Fruit fly (Drosophila melanogaster) whole organism, pupa: ENCODE data around the gene Cpr65Ax1.

Experiments used
- CG10348 ChIP-seq: fragments of 200-800 bp; sonication (Bioruptor generic); IDR thresholded peaks from 2 replicates; pipeline ENCODE4 v1.3.6; 2022; ENCODE audit warnings: missing biosample characterization, missing genetic modification characterization
- CG12605 ChIP-seq: fragments of 200-800 bp; sonication (Bioruptor generic); IDR thresholded peaks from 2 replicates; pipeline ENCODE4 v1.3.6; 2022; ENCODE audit warnings: missing biosample characterization, missing genetic modification characterization
- CG13204 ChIP-seq: fragments of 200-800 bp; sonication (Bioruptor generic); optimal IDR thresholded peaks from 2 replicates; lab custom pipeline; 2018; ENCODE audit warnings: missing biosample characterization, mild to moderate bottlenecking, missing genetic modification characterization, moderate library complexity
- CG14655 ChIP-seq: fragments of 200-800 bp; sonication (Bioruptor generic); optimal IDR thresholded peaks from 3 replicates; lab custom pipeline; 2017; ENCODE audit warnings: mild to moderate bottlenecking, missing biosample characterization, missing genetic modification reagents, missing genetic modification characterization
- CG15710 ChIP-seq: fragments of 200-800 bp; sonication (Bioruptor generic); optimal IDR thresholded peaks from 2 replicates; lab custom pipeline; 2018; ENCODE audit warnings: missing biosample characterization, mild to moderate bottlenecking, missing genetic modification characterization, moderate library complexity
- CG17806 ChIP-seq: fragments of 200-800 bp; sonication (Bioruptor generic); optimal IDR thresholded peaks from 2 replicates; lab custom pipeline; 2018; ENCODE audit warnings: missing biosample characterization, mild to moderate bottlenecking, missing genetic modification characterization, moderate library complexity
- CG32121 ChIP-seq: fragments of 200-800 bp; sonication (Bioruptor generic); IDR thresholded peaks from 2 replicates; pipeline ENCODE4 v1.3.6; 2022; ENCODE audit warnings: missing biosample characterization, missing genetic modification characterization
- CG34367 ChIP-seq: fragments of 200-800 bp; sonication (Bioruptor generic); optimal IDR thresholded peaks from 2 replicates; lab custom pipeline; 2018; ENCODE audit warnings: missing biosample characterization, mild to moderate bottlenecking, missing genetic modification characterization
- CG4496 ChIP-seq: fragments of 200-800 bp; sonication (Bioruptor generic); IDR thresholded peaks from 3 replicates; pipeline ENCODE4 v1.3.6; 2022; ENCODE audit warnings: missing biosample characterization, missing genetic modification characterization
- CG8159 ChIP-seq: fragments of 200-800 bp; sonication (Bioruptor generic); optimal IDR thresholded peaks from 3 replicates; lab custom pipeline; 2018; ENCODE audit warnings: missing biosample characterization, mild to moderate bottlenecking, missing genetic modification characterization, moderate library complexity
- CG8301 ChIP-seq: fragments of 200-800 bp; sonication (Bioruptor generic); optimal IDR thresholded peaks from 2 replicates; lab custom pipeline; 2018; ENCODE audit warnings: missing biosample characterization, mild to moderate bottlenecking, missing genetic modification characterization
- CG9948 ChIP-seq: fragments of 200-800 bp; sonication (Bioruptor generic); optimal IDR thresholded peaks from 2 replicates; lab custom pipeline; 2018; ENCODE audit warnings: missing biosample characterization, mild to moderate bottlenecking, missing genetic modification characterization, moderate library complexity
- D1 ChIP-seq: fragments of 200-800 bp; sonication (Bioruptor generic); optimal IDR thresholded peaks from 2 replicates; lab custom pipeline; 2018; ENCODE audit warnings: missing biosample characterization, mild to moderate bottlenecking, missing genetic modification characterization, moderate library complexity
- Ets98B ChIP-seq: fragments of 200-800 bp; sonication (Bioruptor generic); IDR thresholded peaks from 2 replicates; pipeline ENCODE4 v1.3.6; 2022; ENCODE audit warnings: missing biosample characterization, missing genetic modification characterization
- Pif1A ChIP-seq: fragments of 200-800 bp; sonication (Bioruptor generic); optimal IDR thresholded peaks from 3 replicates; lab custom pipeline; 2016; ENCODE audit warnings: missing biosample characterization, missing genetic modification characterization
- Pif1B ChIP-seq: fragments of 200-800 bp; sonication (Bioruptor generic); optimal IDR thresholded peaks from 3 replicates; lab custom pipeline; 2016; ENCODE audit warnings: missing biosample characterization, missing genetic modification characterization
- Snoo ChIP-seq: fragments of 200-800 bp; sonication (Bioruptor generic); optimal IDR thresholded peaks from 3 replicates; lab custom pipeline; 2017; ENCODE audit warnings: missing biosample characterization, mild to moderate bottlenecking, missing genetic modification characterization, inconsistent platforms
- fd96Ca ChIP-seq: fragments of 200-800 bp; sonication (Bioruptor generic); IDR thresholded peaks from 3 replicates; pipeline ENCODE4 v1.3.6; 2022; ENCODE audit warnings: missing biosample characterization, missing genetic modification characterization
- gl ChIP-seq: fragments of 200-800 bp; sonication (Bioruptor generic); optimal IDR thresholded peaks from 2 replicates; lab custom pipeline; 2018; ENCODE audit warnings: missing biosample characterization, mild to moderate bottlenecking, missing genetic modification characterization
- rn ChIP-seq: fragments of 200-800 bp; sonication (Bioruptor generic); IDR thresholded peaks from 2 replicates; pipeline ENCODE4 v1.3.6; 2022; ENCODE audit warnings: missing biosample characterization, missing genetic modification characterization

The Cpr65Ax1 gene

dm6 chr3L:6181776-6182175 lies 34.0 kb upstream of the Cpr65Ax1 start, which contains the start of gene CG10274:
TSS of gene CG10274 (minus strand) at chr3L:6181829.
- TF ChIP-seq CG32121 (GFP tag; lab: Robert Waterston, UW) (peak; percentile 17; the same call in 1 of the 2 replicates), rn (no peak), CG10348 (GFP tag; lab: Robert Waterston, UW) (no peak), CG8301 (no peak), D1 (tag; lab: Kevin White, UChicago) (no peak), CG4496 (GFP tag; lab: Robert Waterston, UW) (peak; percentile 59; the same call in 2 of the 3 replicates), CG12605 (GFP tag; lab: Robert Waterston, UW) (no peak), CG34367 (no peak), CG15710 (peak; percentile 72), CG8159 (tag; lab: Kevin White, UChicago) (no peak), CG14655 (GFP tag; lab: Kevin White, UChicago) (no peak), Ets98B (no peak), CG17806 (peak; percentile 40), CG9948 (tag; lab: Kevin White, UChicago) (peak; percentile 52)

dm6 chr3L:6173826-6174255 lies 26.1 kb upstream of the Cpr65Ax1 start, which contains the start of the genes fmt and CG7376:
TSS of gene fmt (minus strand) at chr3L:6173880.
TSS of gene CG7376 (plus strand) at chr3L:6174248.
- TF ChIP-seq CG15710: no peak
- TF ChIP-seq CG9948 (tag; lab: Kevin White, UChicago): peak; percentile 45
- TF ChIP-seq Snoo (tag; lab: Kevin White, UChicago): no peak
- no peak for TF ChIP-seq CG17806
- TF ChIP-seq CG34367: no peak

- no peak for TF ChIP-seq Ets98B
- TF ChIP-seq, all 21 proteins: peak for 0
Measured at dm6 chr3L:6162483-6163128, 14.8 kb upstream of the Cpr65Ax1 start, which contains the start of gene Prdm13. TSS of gene Prdm13 (plus strand) at chr3L:6163127.

dm6 chr3L:6161997-6162396 lies 14.2 kb upstream of the Cpr65Ax1 start:
- TF ChIP-seq CG15710 (no peak), Ets98B (no peak), CG32121 (GFP tag; lab: Robert Waterston, UW) (no peak), Snoo (tag; lab: Kevin White, UChicago) (no peak), Pif1B (GFP tag; lab: Kevin White, UChicago) (no peak), rn (no peak), gl (tag; lab: Kevin White, UChicago) (no peak)

- TF ChIP-seq CG8301 (no peak), CG15710 (no peak), CG9948 (tag; lab: Kevin White, UChicago) (no peak), CG13204 (GFP tag; lab: Kevin White, UChicago) (no peak), Pif1A (GFP tag; lab: Kevin White, UChicago) (no peak), fd96Ca (GFP tag; lab: Robert Waterston, UW) (no peak), Ets98B (no peak), Pif1B (GFP tag; lab: Kevin White, UChicago) (no peak), CG4496 (GFP tag; lab: Robert Waterston, UW) (no peak), CG34367 (no peak), CG17806 (no peak), gl (tag; lab: Kevin White, UChicago) (no peak)
Measured at dm6 chr3L:6160514-6160913, 12.7 kb upstream of the Cpr65Ax1 start, which contains the start of gene Cpr65Az. TSS of gene Cpr65Az (plus strand) at chr3L:6160814.

- TF ChIP-seq CG9948 (tag; lab: Kevin White, UChicago) (no peak), Snoo (tag; lab: Kevin White, UChicago) (no peak), CG4496 (GFP tag; lab: Robert Waterston, UW) (no peak), gl (tag; lab: Kevin White, UChicago) (no peak), CG15710 (no peak), Ets98B (no peak), rn (no peak), CG13204 (GFP tag; lab: Kevin White, UChicago) (no peak), CG8159 (tag; lab: Kevin White, UChicago) (no peak), Pif1A (GFP tag; lab: Kevin White, UChicago) (no peak)
Measured at dm6 chr3L:6159863-6160262, 12.1 kb upstream of the Cpr65Ax1 start.

- no peak for TF ChIP-seq CG14655 (GFP tag; lab: Kevin White, UChicago)
- TF ChIP-seq CG34367: no peak
- no peak for TF ChIP-seq D1 (tag; lab: Kevin White, UChicago)
- TF ChIP-seq CG8301: no peak
- TF ChIP-seq CG15710: no peak
- no peak for TF ChIP-seq CG8159 (tag; lab: Kevin White, UChicago)
- TF ChIP-seq CG17806: no peak
- no peak for TF ChIP-seq CG9948 (tag; lab: Kevin White, UChicago)
Measured at dm6 chr3L:6158530-6158929, 10.7 kb upstream of the Cpr65Ax1 start, which contains the start of gene Cpr65Ay. TSS of gene Cpr65Ay (minus strand) at chr3L:6158630.
